Fruit fly (Drosophila melanogaster): Measurements from ENCODE around the gene subdued.

Gene subdued

dm6 chr3R:19584818-19585217, 57.7 kb downstream of the subdued start (continued):
- TF ChIP-seq gsb-n (tag; optimal IDR thresholded peaks at IDR 0.05): peak; percentile 93
- peak; percentile 75 for TF ChIP-seq Jarid2 (GFP tag; optimal IDR thresholded peaks at IDR 0.05)
- TF ChIP-seq CG15269 (tag; optimal IDR thresholded peaks at IDR 0.05): no peak
- peak; percentile 73; the same call in 1 of the 2 replicates for TF ChIP-seq CG1024 (GFP tag; IDR thresholded peaks at IDR 0.05)
- peak; percentile 44 for TF ChIP-seq CG6654 (GFP tag; optimal IDR thresholded peaks at IDR 0.05)
- peak; percentile 56 for TF ChIP-seq CG16815 (GFP tag; optimal IDR thresholded peaks at IDR 0.05)
- peak; percentile 61 for TF ChIP-seq CG3163 (GFP tag; optimal IDR thresholded peaks at IDR 0.05)
- peak; percentile 91 for TF ChIP-seq CG12104 (GFP tag; optimal IDR thresholded peaks at IDR 0.05)
- TF ChIP-seq CTCF (GFP tag; optimal IDR thresholded peaks at IDR 0.05): peak; percentile 50
- TF ChIP-seq CG14710 (tag; optimal IDR thresholded peaks at IDR 0.05): peak; percentile 94
- TF ChIP-seq sc (optimal IDR thresholded peaks at IDR 0.05): no peak
- peak; percentile 92 for TF ChIP-seq sc (GFP tag; optimal IDR thresholded peaks at IDR 0.05)
- TF ChIP-seq CG34376 (GFP tag; optimal IDR thresholded peaks at IDR 0.05): peak; percentile 50
- TF ChIP-seq MBD-R2 (GFP tag; IDR thresholded peaks at IDR 0.05): peak; percentile 35; the same call in 1 of the 2 replicates
- peak; percentile 78 for TF ChIP-seq CG4360 (GFP tag; IDR thresholded peaks at IDR 0.05)
- peak; percentile 92 for TF ChIP-seq CG10431 (GFP tag; optimal IDR thresholded peaks at IDR 0.05)
- TF ChIP-seq CG8388 (GFP tag; optimal IDR thresholded peaks at IDR 0.05): peak; percentile 69
- TF ChIP-seq ATbp (GFP tag; optimal IDR thresholded peaks at IDR 0.05): peak; percentile 97
- TF ChIP-seq ken (GFP tag; IDR thresholded peaks at IDR 0.05): peak; percentile 67; the same call in 2 of the 3 replicates
- TF ChIP-seq CG10267 (tag; optimal IDR thresholded peaks at IDR 0.05): peak; percentile 73
- no peak for TF ChIP-seq Drgx (GFP tag; IDR thresholded peaks at IDR 0.05)
- TF ChIP-seq CG15479 (GFP tag; optimal IDR thresholded peaks at IDR 0.05): no peak
- no peak for TF ChIP-seq CG2889 (GFP tag; IDR thresholded peaks at IDR 0.05)
- TF ChIP-seq CG14014 (GFP tag; IDR thresholded peaks at IDR 0.05): peak; percentile 69; the same call in 1 of the 2 replicates
- peak; percentile 94 for TF ChIP-seq Med (GFP tag)
- peak; percentile 83 for TF ChIP-seq disco-r (GFP tag; optimal IDR thresholded peaks at IDR 0.05)
- peak; percentile 86 for TF ChIP-seq btn (GFP tag; optimal IDR thresholded peaks at IDR 0.05)
- no peak for TF ChIP-seq Oaz (GFP tag; IDR thresholded peaks at IDR 0.05)
- no peak for TF ChIP-seq Stat92E (GFP tag; optimal IDR thresholded peaks at IDR 0.05)
- no peak for TF ChIP-seq CG6791 (GFP tag; IDR thresholded peaks at IDR 0.05; ENCODE audit: partially characterized antibody)
- peak; percentile 83 for TF ChIP-seq repo (GFP tag; optimal IDR thresholded peaks at IDR 0.05)
- TF ChIP-seq ash1 (GFP tag; optimal IDR thresholded peaks at IDR 0.05): peak; percentile 29
- peak; percentile 74 for TF ChIP-seq da (GFP tag; optimal IDR thresholded peaks at IDR 0.05)
- peak; percentile 81 for TF ChIP-seq CG10654 (GFP tag; optimal IDR thresholded peaks at IDR 0.05)
- TF ChIP-seq Hr78 (GFP tag; optimal IDR thresholded peaks at IDR 0.05): peak in 1 of 2 experiments; percentile 85
- peak; percentile 96 for TF ChIP-seq CG6813 (GFP tag; optimal IDR thresholded peaks at IDR 0.05)
- no peak for TF ChIP-seq grau (tag; optimal IDR thresholded peaks at IDR 0.05)
- TF ChIP-seq CG30403 (GFP tag; optimal IDR thresholded peaks at IDR 0.05): peak; percentile 30
- TF ChIP-seq Hand (GFP tag; optimal IDR thresholded peaks at IDR 0.05): peak; percentile 22
- peak; percentile 93 for TF ChIP-seq pros (GFP tag; optimal IDR thresholded peaks at IDR 0.05)
- peak; percentile 71 for TF ChIP-seq Bdp1 (GFP tag; optimal IDR thresholded peaks at IDR 0.05)
- TF ChIP-seq CG11247 (GFP tag; IDR thresholded peaks at IDR 0.05): peak; percentile 29; the same call in 1 of the 2 replicates
- TF ChIP-seq oc (tag; optimal IDR thresholded peaks at IDR 0.05): peak; percentile 74
- no peak for TF ChIP-seq CG4404 (GFP tag; IDR thresholded peaks at IDR 0.05)
- TF ChIP-seq wdn (GFP tag; IDR thresholded peaks at IDR 0.05): no peak
- TF ChIP-seq CG13424 (tag; optimal IDR thresholded peaks at IDR 0.05): peak; percentile 83
- peak; percentile 47 for TF ChIP-seq Hsf (GFP tag; optimal IDR thresholded peaks at IDR 0.05)
- TF ChIP-seq CG7372 (GFP tag; IDR thresholded peaks at IDR 0.05): no peak
- no peak for TF ChIP-seq wor (GFP tag; IDR thresholded peaks at IDR 0.05)
- TF ChIP-seq jumu (GFP tag; optimal IDR thresholded peaks at IDR 0.05): peak; percentile 60
- peak; percentile 82 for TF ChIP-seq ara (GFP tag; IDR thresholded peaks at IDR 0.05)

Measured in whole organism, embryonic.